Worm (Caenorhabditis elegans): ENCODE measurements around the gene srz-15.
A peak's percentile ranks its signal among the peaks of the same experiment; 100 is the strongest.

srz-15 gene

ce11 chrIV:12883190-12883589 is 32.4 kb upstream of the srz-15 start, which contains the start of gene ZK896.4:
TSS of gene ZK896.4 (minus strand) at chrIV:12883290.
- no peak for TF ChIP-seq Y22D7AL.16 (tag; optimal IDR thresholded peaks at IDR 0.05)
- TF ChIP-seq hlh-13 (GFP tag; optimal IDR thresholded peaks at IDR 0.05) = no peak
- TF ChIP-seq dmd-4 (tag; optimal IDR thresholded peaks at IDR 0.05; ENCODE audit: borderline replicate concordance) = no peak
- TF ChIP-seq ceh-30 (tag; optimal IDR thresholded peaks at IDR 0.05) = no peak
- no peak for TF ChIP-seq ets-4 (tag; optimal IDR thresholded peaks at IDR 0.05)
- TF ChIP-seq hlh-6 (tag; optimal IDR thresholded peaks at IDR 0.05) = no peak
- no peak for TF ChIP-seq pros-1 (tag; optimal IDR thresholded peaks at IDR 0.05)

ce11 chrIV:12886012-12886411 is 29.6 kb upstream of the srz-15 start:
- TF ChIP-seq K09A11.1 (tag; optimal IDR thresholded peaks at IDR 0.05; ENCODE audit: insufficient read depth) = no peak
- TF ChIP-seq ref-2 (tag; optimal IDR thresholded peaks at IDR 0.05) = no peak
- no peak for TF ChIP-seq ets-4 (tag; optimal IDR thresholded peaks at IDR 0.05)
- TF ChIP-seq rnt-1 (tag; optimal IDR thresholded peaks at IDR 0.05) = no peak
- no peak for TF ChIP-seq elt-4 (tag; optimal IDR thresholded peaks at IDR 0.05)
- TF ChIP-seq fkh-10 (GFP tag; optimal IDR thresholded peaks at IDR 0.05) = no peak
- TF ChIP-seq tbx-2 (tag; optimal IDR thresholded peaks at IDR 0.05) = no peak
- no peak for TF ChIP-seq dve-1 (tag; optimal IDR thresholded peaks at IDR 0.05)
- no peak for TF ChIP-seq ceh-45 (GFP tag; IDR thresholded peaks at IDR 0.05)
- TF ChIP-seq sdc-2 (tag; optimal IDR thresholded peaks at IDR 0.05) = no peak
- TF ChIP-seq ceh-30 (tag; optimal IDR thresholded peaks at IDR 0.05) = no peak
- TF ChIP-seq ceh-2 (tag; optimal IDR thresholded peaks at IDR 0.05) = no peak
- TF ChIP-seq zip-5 (tag; optimal IDR thresholded peaks at IDR 0.05) = no peak
- TF ChIP-seq ceh-31 (tag; optimal IDR thresholded peaks at IDR 0.05) = no peak
- TF ChIP-seq ttx-3 (tag; optimal IDR thresholded peaks at IDR 0.05) = no peak
- no peak for TF ChIP-seq Y22D7AL.16 (tag; optimal IDR thresholded peaks at IDR 0.05)
- TF ChIP-seq hlh-6 (tag; optimal IDR thresholded peaks at IDR 0.05) = no peak
- no peak for TF ChIP-seq pqm-1 (tag; optimal IDR thresholded peaks at IDR 0.05)

ce11 chrIV:12890445-12890844 is 25.1 kb upstream of the srz-15 start, which contains the start of gene K08D8.6:
TSS of gene K08D8.6 (minus strand) at chrIV:12890508.
- no peak for TF ChIP-seq ceh-2 (tag; optimal IDR thresholded peaks at IDR 0.05)
- TF ChIP-seq elt-2 (tag; optimal IDR thresholded peaks at IDR 0.05) = peak; percentile 4
- TF ChIP-seq hlh-13 (GFP tag; optimal IDR thresholded peaks at IDR 0.05) = no peak
- no peak for TF ChIP-seq hlh-6 (tag; optimal IDR thresholded peaks at IDR 0.05)
- TF ChIP-seq pag-3 (tag; optimal IDR thresholded peaks at IDR 0.05; ENCODE audit: borderline replicate concordance) = no peak
- no peak for TF ChIP-seq pha-2 (tag; optimal IDR thresholded peaks at IDR 0.05)
- no peak for TF ChIP-seq ceh-9 (tag; optimal IDR thresholded peaks at IDR 0.05)

ce11 chrIV:12891080-12891479 is 24.5 kb upstream of the srz-15 start:
- TF ChIP-seq ttx-3 (tag; optimal IDR thresholded peaks at IDR 0.05) = no peak
- TF ChIP-seq pha-4 (tag; optimal IDR thresholded peaks at IDR 0.05) = no peak
- TF ChIP-seq fkh-6 (tag; optimal IDR thresholded peaks at IDR 0.05) = no peak
- TF ChIP-seq ztf-16 (tag; optimal IDR thresholded peaks at IDR 0.05) = no peak
- no peak for TF ChIP-seq nfya-1 (tag; optimal IDR thresholded peaks at IDR 0.05)
- no peak for TF ChIP-seq fkh-10 (GFP tag; optimal IDR thresholded peaks at IDR 0.05)
- no peak for TF ChIP-seq syd-9 (tag; optimal IDR thresholded peaks at IDR 0.05)
- no peak for TF ChIP-seq che-1 (tag; optimal IDR thresholded peaks at IDR 0.05)
- TF ChIP-seq ceh-48 (tag; optimal IDR thresholded peaks at IDR 0.05) = no peak
- TF ChIP-seq pros-1 (tag; optimal IDR thresholded peaks at IDR 0.05) = no peak
- no peak for TF ChIP-seq unc-86 (tag; optimal IDR thresholded peaks at IDR 0.05)
- no peak for TF ChIP-seq F13H6.1 (tag; optimal IDR thresholded peaks at IDR 0.05)
- no peak for TF ChIP-seq lim-6 (tag; optimal IDR thresholded peaks at IDR 0.05)
- no peak for TF ChIP-seq ets-4 (tag; optimal IDR thresholded peaks at IDR 0.05)
- TF ChIP-seq hlh-15 (tag; optimal IDR thresholded peaks at IDR 0.05) = no peak
- TF ChIP-seq hlh-6 (tag; optimal IDR thresholded peaks at IDR 0.05) = no peak
- no peak for TF ChIP-seq C08G9.2 (tag; optimal IDR thresholded peaks at IDR 0.05)
- no peak for TF ChIP-seq Y22D7AL.16 (tag; optimal IDR thresholded peaks at IDR 0.05)
- TF ChIP-seq tbx-2 (tag; optimal IDR thresholded peaks at IDR 0.05) = no peak
